Fruit fly (Drosophila melanogaster) whole organism, embryonic: ENCODE data around the gene MAPk-Ak2.

ENCODE experiments used
- Aef1 ChIP-seq: fragments of 200-800 bp; sonication (Bioruptor generic); IDR thresholded peaks from 3 replicates; pipeline ENCODE4 v1.3.6; 2022; ENCODE audit warnings: missing biosample characterization, missing genetic modification characterization
- CG10274 ChIP-seq: fragments of 200-800 bp; sonication (Bioruptor generic); optimal IDR thresholded peaks from 3 replicates; lab custom pipeline; 2017; ENCODE audit warnings: missing biosample characterization, mild to moderate bottlenecking, missing genetic modification characterization
- CG10959 ChIP-seq: fragments of 200-800 bp; sonication (Bioruptor generic); IDR thresholded peaks from 2 replicates; pipeline ENCODE4 v1.3.6; 2022; ENCODE audit warnings: missing biosample characterization, missing genetic modification characterization
- CG10979 ChIP-seq: fragments of 200-800 bp; sonication (Bioruptor generic); optimal IDR thresholded peaks from 2 replicates; lab custom pipeline; 2018; ENCODE audit warnings: missing biosample characterization, mild to moderate bottlenecking, missing genetic modification characterization, moderate library complexity
- CG11085 ChIP-seq: fragments of 200-800 bp; sonication (Bioruptor generic); IDR thresholded peaks from 2 replicates; pipeline ENCODE4 v1.3.6; 2022; ENCODE audit warnings: missing biosample characterization, missing genetic modification characterization
- CG11695 ChIP-seq: fragments of 200-800 bp; sonication (Bioruptor generic); IDR thresholded peaks from 3 replicates; pipeline ENCODE4 v1.3.6; 2022; ENCODE audit warnings: missing biosample characterization, missing genetic modification characterization
- CG12219 ChIP-seq: fragments of 200-800 bp; sonication (Bioruptor generic); optimal IDR thresholded peaks from 3 replicates; lab custom pipeline; 2018; ENCODE audit warnings: missing biosample characterization, mild to moderate bottlenecking, missing genetic modification characterization
- CG12942 ChIP-seq: fragments of 200-800 bp; sonication (Bioruptor generic); optimal IDR thresholded peaks from 3 replicates; lab custom pipeline; 2016; ENCODE audit warnings: missing biosample characterization, missing genetic modification characterization
- CG14965 ChIP-seq: fragments of 200-800 bp; sonication (Bioruptor generic); optimal IDR thresholded peaks from 2 replicates; lab custom pipeline; 2016; ENCODE audit warnings: missing biosample characterization, missing genetic modification characterization, borderline replicate concordance
- CG17361 ChIP-seq: fragments of 200-800 bp; sonication (Bioruptor generic); IDR thresholded peaks from 3 replicates; pipeline ENCODE4 v1.3.6; 2022; ENCODE audit warnings: missing biosample characterization, missing genetic modification characterization
- CG2678 ChIP-seq: fragments of 200-800 bp; sonication (Bioruptor generic); optimal IDR thresholded peaks from 3 replicates; lab custom pipeline; 2019; ENCODE audit warnings: missing biosample characterization, mild to moderate bottlenecking, missing genetic modification characterization, moderate library complexity
- CG3281 ChIP-seq: fragments of 200-800 bp; sonication (Bioruptor generic); optimal IDR thresholded peaks from 3 replicates; lab custom pipeline; 2017; ENCODE audit warnings: missing biosample characterization, mild to moderate bottlenecking, missing genetic modification characterization
- CG33557 ChIP-seq: fragments of 200-800 bp; sonication (Bioruptor generic); optimal IDR thresholded peaks from 2 replicates; lab custom pipeline; 2019; ENCODE audit warnings: missing biosample characterization, mild to moderate bottlenecking, missing genetic modification characterization, moderate library complexity
- CG34422 ChIP-seq: fragments of 200-800 bp; sonication (Bioruptor generic); IDR thresholded peaks from 3 replicates; pipeline ENCODE4 v1.3.6; 2022; ENCODE audit warnings: missing biosample characterization, missing genetic modification characterization
- CG6272 ChIP-seq: fragments of 200-800 bp; sonication (Bioruptor generic); IDR thresholded peaks from 2 replicates; pipeline ENCODE4 v1.3.6; 2022; ENCODE audit warnings: missing biosample characterization, missing genetic modification characterization
- CG6765 ChIP-seq: fragments of 200-800 bp; sonication (Bioruptor generic); optimal IDR thresholded peaks from 3 replicates; lab custom pipeline; 2017; ENCODE audit warnings: missing biosample characterization, mild to moderate bottlenecking, missing genetic modification characterization
- CG7357 ChIP-seq: fragments of 200-800 bp; sonication (Bioruptor generic); IDR thresholded peaks from 3 replicates; pipeline ENCODE4 v1.3.6; 2022; ENCODE audit warnings: missing biosample characterization, missing genetic modification characterization
- CG9437 ChIP-seq: fragments of 200-800 bp; sonication (Bioruptor generic); optimal IDR thresholded peaks from 2 replicates; lab custom pipeline; 2018; ENCODE audit warnings: missing biosample characterization, mild to moderate bottlenecking, missing genetic modification characterization
- Dfd ChIP-seq, 2 experiments: fragments of >200 bp; optimal IDR thresholded peaks; 2 replicates each; lab custom pipeline; 2017; ENCODE audit warnings: missing biosample characterization in 2 of 2, missing genetic modification characterization in 2 of 2
- Ets97D ChIP-seq: fragments of 200-800 bp; sonication (Bioruptor generic); optimal IDR thresholded peaks from 3 replicates; lab custom pipeline; 2016; ENCODE audit warnings: missing biosample characterization, missing genetic modification characterization
- Jarid2 ChIP-seq: fragments of 200-800 bp; sonication (Bioruptor generic); optimal IDR thresholded peaks from 3 replicates; lab custom pipeline; 2017; ENCODE audit warnings: mild to moderate bottlenecking, missing biosample characterization, missing genetic modification reagents, missing genetic modification characterization
- Mes4 ChIP-seq: fragments of 200-800 bp; sonication (Bioruptor generic); optimal IDR thresholded peaks from 2 replicates; lab custom pipeline; 2016; ENCODE audit warnings: missing biosample characterization, missing genetic modification characterization
- NC2α ChIP-seq: fragments of 200-800 bp; sonication (Bioruptor generic); optimal IDR thresholded peaks from 2 replicates; lab custom pipeline; 2016; ENCODE audit warnings: missing biosample characterization, missing genetic modification characterization
- NfI ChIP-seq: fragments of 200-800 bp; sonication (Bioruptor generic); optimal IDR thresholded peaks from 3 replicates; lab custom pipeline; 2018; ENCODE audit warnings: missing biosample characterization, mild to moderate bottlenecking, missing genetic modification characterization, moderate library complexity
- Oli ChIP-seq: fragments of 200-800 bp; sonication (Bioruptor generic); optimal IDR thresholded peaks from 2 replicates; lab custom pipeline; 2018; ENCODE audit warnings: missing biosample characterization, mild to moderate bottlenecking, missing genetic modification characterization, moderate library complexity
- abd-A ChIP-seq: fragments of 200-800 bp; sonication (Bioruptor generic); optimal IDR thresholded peaks from 3 replicates; lab custom pipeline; 2019; ENCODE audit warnings: missing biosample characterization, mild to moderate bottlenecking, missing genetic modification characterization, moderate library complexity
- croc ChIP-seq: fragments of 200-800 bp; sonication (Bioruptor generic); conservative IDR thresholded peaks from 3 replicates; pipeline ENCODE4 v1.3.6; 2022; ENCODE audit warnings: missing biosample characterization, missing genetic modification characterization
- cwo ChIP-seq: fragments of 200-800 bp; sonication (Bioruptor generic); optimal IDR thresholded peaks from 3 replicates; lab custom pipeline; 2017; ENCODE audit warnings: missing biosample characterization, missing genetic modification characterization, mild to moderate bottlenecking, moderate library complexity, missing genetic modification reagents
- dan ChIP-seq: fragments of 200-800 bp; sonication (Bioruptor generic); IDR thresholded peaks from 2 replicates; pipeline ENCODE4 v1.3.6; 2022; ENCODE audit warnings: missing biosample characterization, missing genetic modification characterization
- dimm ChIP-seq: fragments of 200-800 bp; sonication (Bioruptor generic); IDR thresholded peaks from 2 replicates; pipeline ENCODE4 v1.3.6; 2022; ENCODE audit warnings: missing biosample characterization, missing genetic modification characterization
- dysf ChIP-seq: fragments of 200-800 bp; sonication (Bioruptor generic); IDR thresholded peaks from 3 replicates; pipeline ENCODE4 v1.3.6; 2022; ENCODE audit warnings: missing biosample characterization, missing genetic modification characterization
- emc ChIP-seq: fragments of 200-800 bp; sonication (Bioruptor generic); optimal IDR thresholded peaks from 2 replicates; lab custom pipeline; 2016; ENCODE audit warnings: missing biosample characterization, missing genetic modification characterization
- eyg ChIP-seq: fragments of 200-800 bp; sonication (Bioruptor generic); optimal IDR thresholded peaks from 3 replicates; lab custom pipeline; 2016; ENCODE audit warnings: missing biosample characterization, missing genetic modification characterization
- ftz-f1 ChIP-seq: fragments of 200-800 bp; sonication (Bioruptor generic); optimal IDR thresholded peaks from 2 replicates; lab custom pipeline; 2016; ENCODE audit warnings: missing biosample characterization, missing genetic modification characterization
- fu2 ChIP-seq: fragments of 200-800 bp; sonication (Bioruptor generic); optimal IDR thresholded peaks from 2 replicates; lab custom pipeline; 2016; ENCODE audit warnings: missing biosample characterization, missing genetic modification characterization
- grn ChIP-seq: fragments of 200-800 bp; sonication (Bioruptor generic); optimal IDR thresholded peaks from 3 replicates; lab custom pipeline; 2017; ENCODE audit warnings: missing biosample characterization, missing genetic modification characterization
- gro ChIP-seq: fragments of 200-800 bp; sonication (Bioruptor generic); optimal IDR thresholded peaks from 2 replicates; lab custom pipeline; 2016; ENCODE audit warnings: missing biosample characterization, missing genetic modification characterization
- gt ChIP-seq: fragments of 200-800 bp; sonication (Bioruptor generic); IDR thresholded peaks from 2 replicates; pipeline ENCODE4 v1.3.6; 2022; ENCODE audit warnings: missing biosample characterization, missing genetic modification characterization
- inv ChIP-seq: fragments of 200-800 bp; sonication (Bioruptor generic); IDR thresholded peaks from 2 replicates; pipeline ENCODE4 v1.3.6; 2022; ENCODE audit warnings: missing biosample characterization, missing genetic modification characterization; ENCODE audit not compliant: partially characterized antibody
- lilli ChIP-seq: fragments of 200-800 bp; sonication (Bioruptor generic); optimal IDR thresholded peaks from 3 replicates; lab custom pipeline; 2016; ENCODE audit warnings: missing biosample characterization, missing genetic modification characterization
- luna ChIP-seq: fragments of 200-800 bp; sonication (Bioruptor generic); optimal IDR thresholded peaks from 2 replicates; lab custom pipeline; 2016; ENCODE audit warnings: missing biosample characterization, missing genetic modification characterization
- pros ChIP-seq: fragments of 200-800 bp; sonication (Bioruptor generic); optimal IDR thresholded peaks from 3 replicates; lab custom pipeline; 2019; ENCODE audit warnings: missing biosample characterization, mild to moderate bottlenecking, missing genetic modification characterization, moderate library complexity
- salm ChIP-seq: fragments of 200-800 bp; sonication (Bioruptor generic); optimal IDR thresholded peaks from 2 replicates; lab custom pipeline; 2018; ENCODE audit warnings: missing biosample characterization, mild to moderate bottlenecking, missing genetic modification characterization
- sr ChIP-seq: fragments of 200-800 bp; sonication (Bioruptor generic); IDR thresholded peaks from 3 replicates; pipeline ENCODE4 v1.3.6; 2022; ENCODE audit warnings: missing biosample characterization, missing genetic modification characterization
- ttk ChIP-seq: fragments of 200-800 bp; sonication (Bioruptor generic); IDR thresholded peaks from 2 replicates; pipeline ENCODE4 v2.1.2; 2022; ENCODE audit warnings: missing biosample characterization, missing genetic modification characterization
- wdn ChIP-seq: fragments of 200-800 bp; sonication (Bioruptor generic); IDR thresholded peaks from 2 replicates; pipeline ENCODE4 v1.3.6; 2022; ENCODE audit warnings: missing biosample characterization, missing genetic modification characterization

Gene MAPk-Ak2

DNA sequence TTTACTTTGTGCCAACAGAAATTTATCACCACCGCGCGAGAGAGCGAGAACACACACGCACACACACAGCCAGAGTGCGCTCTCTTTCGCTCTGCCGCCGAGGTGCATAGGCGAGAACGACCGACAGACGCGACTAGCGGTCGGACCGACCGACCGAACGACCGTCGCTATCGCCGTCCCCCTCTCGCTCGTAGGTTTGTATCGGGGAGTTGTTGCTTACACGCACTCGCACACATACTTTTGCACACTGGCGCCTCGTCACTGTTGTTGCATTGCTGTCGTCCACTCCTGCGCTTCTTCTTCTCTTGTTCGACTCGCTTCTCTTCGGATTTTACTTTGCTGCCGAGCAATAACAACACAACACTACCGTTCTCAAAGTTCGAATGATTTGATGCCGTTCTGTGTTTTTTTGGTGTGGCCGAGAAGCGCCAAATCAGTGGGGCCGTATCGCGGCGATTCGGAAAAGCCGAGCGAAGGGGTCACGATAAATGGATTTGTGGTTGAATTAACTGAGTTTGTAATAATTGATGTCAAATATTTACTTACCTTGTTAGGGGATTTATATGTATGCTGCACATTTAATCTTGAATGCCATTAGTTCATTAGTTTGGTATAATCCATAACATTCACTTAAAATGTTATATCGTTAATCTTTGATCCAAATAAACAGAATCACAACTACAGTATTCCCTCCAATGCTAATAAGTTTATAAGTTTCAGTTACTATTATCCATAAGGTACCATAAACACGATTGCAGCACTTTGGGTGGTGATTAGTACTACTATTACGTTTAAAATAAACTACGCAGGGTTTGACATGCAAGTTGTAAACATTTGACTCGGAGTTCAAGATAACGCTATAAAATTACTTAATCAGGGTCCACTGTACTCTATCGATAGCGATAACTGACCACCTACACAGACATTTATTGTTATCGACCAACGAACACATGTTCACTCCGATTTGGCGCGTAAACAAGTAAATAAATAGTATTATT is 16.8 kb downstream of the MAPk-Ak2 start, which contains the start of the genes IntS6 and Rtel1 (continued):
- TF ChIP-seq Oli, result peak; percentile 89
- TF ChIP-seq gt (GFP tag; lab: Robert Waterston, UW), result peak; percentile 61; the same call in 1 of the 2 replicates
- peak; percentile 96 for TF ChIP-seq lilli (GFP tag; lab: Kevin White, UChicago)
- TF ChIP-seq dysf (GFP tag; lab: Robert Waterston, UW), result peak; percentile 94
- TF ChIP-seq CG11085 (GFP tag; lab: Robert Waterston, UW), result peak; percentile 74
- TF ChIP-seq CG6272 (GFP tag; lab: Robert Waterston, UW), result peak; percentile 79
- peak; percentile 81 for TF ChIP-seq CG9437 (GFP tag; lab: Kevin White, UChicago)
- peak; percentile 77 for TF ChIP-seq dan (GFP tag; lab: Robert Waterston, UW)
- peak; percentile 90 for TF ChIP-seq Aef1
- TF ChIP-seq pros (GFP tag; lab: Kevin White, UChicago), result peak; percentile 29
- peak; percentile 89 for TF ChIP-seq CG12219 (GFP tag; lab: Kevin White, UChicago)
- peak; percentile 91 for TF ChIP-seq gro (GFP tag; lab: Kevin White, UChicago)
- TF ChIP-seq CG11695, result peak; percentile 90
- no peak for TF ChIP-seq Dfd (GFP tag; optimal IDR thresholded peaks at IDR 0.05; lab: Kevin White, UChicago)
- peak; percentile 93 for TF ChIP-seq CG17361 (GFP tag; lab: Robert Waterston, UW)
- no peak for TF ChIP-seq ftz-f1 (GFP tag; lab: Kevin White, UChicago)
- peak; percentile 71 for TF ChIP-seq luna (GFP tag; lab: Kevin White, UChicago)
- TF ChIP-seq sr (GFP tag; lab: Robert Waterston, UW), result peak; percentile 63; the same call in 1 of the 3 replicates
- TF ChIP-seq inv (GFP tag; lab: Robert Waterston, UW), result no peak; the same call in 1 of the 2 replicates
- peak; percentile 91 for TF ChIP-seq CG3281 (GFP tag; lab: Kevin White, UChicago)
- peak; percentile 80 for TF ChIP-seq CG7357 (GFP tag; lab: Robert Waterston, UW)
- TF ChIP-seq croc (GFP tag; lab: Robert Waterston, UW), result peak; percentile 79
- peak; percentile 80 for TF ChIP-seq CG10979 (tag; lab: Kevin White, UChicago)
- peak; percentile 73 for TF ChIP-seq emc
- TF ChIP-seq CG6765 (GFP tag; lab: Kevin White, UChicago), result peak; percentile 67
- TF ChIP-seq ttk, result peak; percentile 87
- peak; percentile 90 for TF ChIP-seq fu2 (GFP tag; lab: Kevin White, UChicago)
- peak; percentile 70 for TF ChIP-seq CG10274 (GFP tag; lab: Kevin White, UChicago)
- TF ChIP-seq NC2α (GFP tag; lab: Kevin White, UChicago), result peak; percentile 65
- TF ChIP-seq, all 482 proteins: peak for 437

DNA sequence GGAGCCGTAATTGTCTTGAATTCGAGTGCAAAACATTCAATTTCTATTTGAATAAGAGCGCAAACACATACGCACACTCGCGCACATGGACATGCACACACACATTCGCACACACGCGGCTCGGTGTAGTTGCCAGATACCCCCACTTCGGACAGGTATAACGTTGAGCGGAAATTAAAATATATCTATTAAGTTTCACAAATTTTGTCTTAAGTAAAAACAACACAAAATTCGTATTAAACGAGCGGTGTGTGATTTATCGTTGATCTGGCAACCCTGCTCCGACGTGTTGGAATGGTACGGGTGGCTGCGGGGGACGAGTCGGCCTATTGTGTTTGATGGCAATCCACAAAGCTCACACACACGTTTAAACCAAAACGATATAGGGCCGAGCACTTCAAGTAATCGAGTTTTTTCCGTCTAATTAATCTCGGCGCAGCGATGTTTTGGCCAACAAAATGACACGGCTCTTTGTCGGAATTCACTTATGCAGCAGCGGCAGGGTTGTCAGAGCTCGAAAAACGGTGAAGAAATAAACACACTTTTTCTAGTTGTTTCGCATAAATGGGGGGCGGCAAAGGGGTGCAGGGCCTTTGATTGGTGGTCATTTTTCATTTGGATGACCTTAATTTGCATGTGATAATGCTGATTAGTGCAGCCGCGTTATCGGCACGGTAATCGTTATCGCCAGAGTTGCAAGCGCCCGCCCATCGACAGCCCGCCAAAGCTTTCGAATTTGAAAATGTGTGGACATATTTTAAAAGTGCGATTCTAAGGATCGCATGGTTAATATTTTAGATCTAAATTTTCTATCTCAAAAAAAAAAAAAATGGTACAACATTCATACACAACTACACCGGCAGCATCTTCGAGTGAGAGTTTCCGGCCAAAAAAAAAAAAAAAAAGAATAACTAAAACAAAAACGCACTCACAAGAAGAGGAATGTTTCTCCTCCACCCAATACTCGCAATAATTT is 17.9 kb downstream of the MAPk-Ak2 start:
- TF ChIP-seq CG33557 (GFP tag; lab: Kevin White, UChicago) (peak; percentile 44), Mes4 (no peak), CG10959 (no peak), wdn (GFP tag; lab: Robert Waterston, UW) (peak; percentile 70), abd-A (tag; lab: Kevin White, UChicago) (peak; percentile 53), CG34422 (GFP tag; lab: Robert Waterston, UW) (peak; percentile 83), CG12942 (GFP tag; lab: Kevin White, UChicago) (peak; percentile 38), Jarid2 (peak; percentile 55), CG2678 (tag; lab: Kevin White, UChicago) (peak; percentile 84), eyg (GFP tag; lab: Kevin White, UChicago) (no peak), CG14965 (GFP tag; lab: Kevin White, UChicago) (no peak), grn (no peak), dimm (GFP tag; lab: Robert Waterston, UW) (peak; percentile 60; the same call in 1 of the 2 replicates), salm (tag; lab: Kevin White, UChicago) (peak; percentile 43), Ets97D (GFP tag; lab: Kevin White, UChicago) (peak; percentile 23), cwo (GFP tag; lab: Kevin White, UChicago) (peak; percentile 64), NfI (GFP tag; lab: Kevin White, UChicago) (peak; percentile 76)
